Fruit fly (Drosophila melanogaster): Measurements from ENCODE around the gene Lamtor4.

dm6 chr3L:3875996-3876395 is 20.7 kb upstream of the Lamtor4 start:
- TF ChIP-seq EcR (GFP tag; optimal IDR thresholded peaks at IDR 0.05) (no peak), psq (optimal IDR thresholded peaks at IDR 0.05) (no peak), CG8478 (optimal IDR thresholded peaks at IDR 0.05) (no peak)
